Worm (Caenorhabditis elegans) whole organism, L2 larva: ENCODE results near the gene D2096.6.

Experiments used
- ama-1 ChIP-seq: fragments of 150-350 bp; optimal IDR thresholded peaks from 2 replicates; lab custom pipeline; 2018; ENCODE audit warnings: inconsistent platforms
- egl-27 ChIP-seq: sonication (generic microtip); optimal IDR thresholded peaks from 3 replicates; lab custom pipeline; 2017; ENCODE audit warnings: missing biosample characterization, missing genetic modification reagents, missing genetic modification characterization
- elt-3 ChIP-seq: sonication (generic microtip); optimal IDR thresholded peaks from 2 replicates; lab custom pipeline; 2017; ENCODE audit warnings: missing biosample characterization, missing genetic modification characterization
- lin-39 ChIP-seq: fragments of 150-350 bp; optimal IDR thresholded peaks from 2 replicates; lab custom pipeline; 2014; ENCODE audit warnings: missing biosample characterization, missing genetic modification reagents, missing genetic modification characterization
- lsy-2 ChIP-seq, 2 experiments: fragments of 150-350 bp in 1 of 2; sonication (generic microtip) in 1 of 2; optimal IDR thresholded peaks; 2 replicates each; lab custom pipeline; 2014 to 2017; ENCODE audit warnings: missing biosample characterization in 2 of 2, missing genetic modification characterization in 2 of 2
- nhr-11 ChIP-seq: fragments of 150-350 bp; optimal IDR thresholded peaks from 2 replicates; lab custom pipeline; 2014; ENCODE audit warnings: missing biosample characterization, missing genetic modification characterization
- nhr-77 ChIP-seq: fragments of 150-350 bp; optimal IDR thresholded peaks from 2 replicates; lab custom pipeline; 2014; ENCODE audit warnings: missing biosample characterization, missing genetic modification characterization
- skn-1 ChIP-seq: sonication (generic microtip); optimal IDR thresholded peaks from 2 replicates; lab custom pipeline; 2017; ENCODE audit warnings: missing biosample characterization, missing genetic modification characterization
- sma-3 ChIP-seq: sonication (generic microtip); optimal IDR thresholded peaks from 2 replicates; lab custom pipeline; 2016; ENCODE audit warnings: missing genetic modification reagents, missing genetic modification characterization, missing compliant biosample characterization
- unc-62 ChIP-seq: fragments of 150-350 bp; optimal IDR thresholded peaks from 2 replicates; lab custom pipeline; 2014; ENCODE audit warnings: missing biosample characterization, missing genetic modification reagents, missing genetic modification characterization
- zag-1 ChIP-seq: fragments of 150-350 bp; optimal IDR thresholded peaks from 2 replicates; lab custom pipeline; 2014; ENCODE audit warnings: missing biosample characterization, missing genetic modification characterization
- ztf-4 ChIP-seq: fragments of 150-350 bp; optimal IDR thresholded peaks from 2 replicates; lab custom pipeline; 2014; ENCODE audit warnings: missing biosample characterization, missing genetic modification characterization

DNA sequence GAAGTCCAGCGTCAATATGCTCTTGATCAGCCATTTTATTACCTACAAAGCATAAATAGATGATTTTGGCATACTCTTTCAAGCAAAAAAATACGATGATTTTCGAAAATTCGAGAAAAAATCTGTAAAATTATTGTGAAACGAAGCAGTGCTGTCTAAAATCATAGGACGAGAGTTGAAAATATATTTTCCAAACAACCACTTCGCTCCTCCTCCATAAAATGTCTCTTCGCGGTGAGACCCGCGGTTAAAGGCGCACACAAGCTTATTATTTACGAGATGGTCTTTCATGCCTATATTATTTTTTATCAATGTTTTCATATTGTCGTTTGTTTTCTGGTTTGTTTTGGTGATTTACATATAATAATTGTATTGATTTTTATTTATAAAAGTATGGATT, 10.2 kb upstream of the D2096.6 start, which contains the start of gene nap-1:
- TF ChIP-seq nhr-77, result no peak
- no peak for TF ChIP-seq nhr-11 (tag; lab: Kevin White, UChicago)
- TF ChIP-seq zag-1, result no peak
- no peak for TF ChIP-seq lin-39 (tag; lab: Kevin White, UChicago)
- TF ChIP-seq skn-1 (tag; lab: Kevin White, UChicago), result peak; percentile 17
- TF ChIP-seq lsy-2 (tag; optimal IDR thresholded peaks at IDR 0.05; lab: Kevin White, UChicago), result peak; percentile 63 to 90
- TF ChIP-seq ama-1 (lab: Kevin White, UChicago), result no peak
- TF ChIP-seq egl-27 (tag; lab: Kevin White, UChicago), result no peak
- no peak for TF ChIP-seq elt-3 (tag; lab: Kevin White, UChicago)
- TF ChIP-seq ztf-4 (tag; lab: Kevin White, UChicago), result no peak
- TF ChIP-seq sma-3 (GFP tag; lab: Kevin White, UChicago), result peak; percentile 44
- no peak for TF ChIP-seq unc-62
